Worm (Caenorhabditis elegans) whole organism, young adult: Measurements from ENCODE around the gene srz-32.

ENCODE experiments used
- B0019.2 ChIP-seq: fragments of 200-800 bp; sonication (Bioruptor generic); conservative IDR thresholded peaks from 2 replicates; pipeline ENCODE4 v1.3.6; 2022; ENCODE audit warnings: missing genetic modification reagents, missing genetic modification characterization, missing compliant biosample characterization
- B0261.1 ChIP-seq: sonication (generic microtip); optimal IDR thresholded peaks from 2 replicates; lab custom pipeline; 2016; ENCODE audit warnings: mild to moderate bottlenecking, missing genetic modification characterization, moderate library complexity, missing compliant biosample characterization
- F23B12.7 ChIP-seq: sonication (generic microtip); optimal IDR thresholded peaks from 2 replicates; lab custom pipeline; 2017; ENCODE audit warnings: missing genetic modification characterization, mild to moderate bottlenecking, missing compliant biosample characterization, antibody characterized with exemption, moderate library complexity; ENCODE audit not compliant: insufficient read depth
- F33H1.4 ChIP-seq: fragments of 200-800 bp; sonication (Bioruptor generic); IDR thresholded peaks from 2 replicates; pipeline ENCODE4 v1.3.6; 2022; ENCODE audit warnings: missing genetic modification reagents, missing genetic modification characterization, missing compliant biosample characterization
- F49E8.2 ChIP-seq: sonication (generic microtip); optimal IDR thresholded peaks from 3 replicates; lab custom pipeline; 2017; ENCODE audit warnings: missing genetic modification characterization, mild to moderate bottlenecking, missing compliant biosample characterization, antibody characterized with exemption, moderate library complexity; ENCODE audit not compliant: insufficient read depth
- F57C9.4 ChIP-seq: sonication (generic microtip); optimal IDR thresholded peaks from 2 replicates; lab custom pipeline; 2017; ENCODE audit warnings: mild to moderate bottlenecking, missing genetic modification characterization, missing compliant biosample characterization
- atf-7 ChIP-seq: sonication (generic microtip); optimal IDR thresholded peaks from 2 replicates; lab custom pipeline; 2017; ENCODE audit warnings: mild to moderate bottlenecking, missing genetic modification characterization, missing compliant biosample characterization
- ceh-27 ChIP-seq: fragments of 200-800 bp; sonication (Bioruptor generic); optimal IDR thresholded peaks from 2 replicates; lab custom pipeline; 2018; ENCODE audit warnings: mild to moderate bottlenecking, missing genetic modification characterization, moderate library complexity, missing compliant biosample characterization
- dpl-1 ChIP-seq: fragments of 150-350 bp; optimal IDR thresholded peaks from 2 replicates; lab custom pipeline; 2014; ENCODE audit warnings: missing biosample characterization, missing genetic modification reagents, missing genetic modification characterization
- efl-1 ChIP-seq: fragments of 150-350 bp; optimal IDR thresholded peaks from 2 replicates; lab custom pipeline; 2014; ENCODE audit warnings: missing biosample characterization, missing genetic modification reagents, missing genetic modification characterization
- hmg-20 ChIP-seq: fragments of 200-800 bp; sonication (Bioruptor generic); IDR thresholded peaks from 2 replicates; pipeline ENCODE4 v1.3.6; 2022; ENCODE audit warnings: missing genetic modification reagents, missing genetic modification characterization, missing compliant biosample characterization
- lir-1 ChIP-seq: fragments of 200-800 bp; sonication (Bioruptor generic); conservative IDR thresholded peaks from 2 replicates; pipeline ENCODE4 v1.3.6; 2022; ENCODE audit warnings: missing genetic modification reagents, missing genetic modification characterization, missing compliant biosample characterization
- mcd-1 ChIP-seq: fragments of 200-800 bp; sonication (Bioruptor generic); IDR thresholded peaks from 2 replicates; pipeline ENCODE4 v1.3.6; 2022; ENCODE audit warnings: missing genetic modification reagents, missing genetic modification characterization, missing compliant biosample characterization
- rpc-1 ChIP-seq, 2 experiments: fragments of 150-350 bp in 1 of 2; sonication (generic microtip) in 1 of 2; optimal IDR thresholded peaks; 2 replicates each; lab custom pipeline; 2014 to 2018; ENCODE audit warnings: missing biosample characterization in 1 of 2, missing genetic modification characterization in 1 of 2, missing genetic modification reagents in 1 of 2, missing genotype in 1 of 2
- sea-2 ChIP-seq: fragments of 200-800 bp; sonication (Bioruptor generic); IDR thresholded peaks from 2 replicates; pipeline ENCODE4 v1.3.6; 2022; ENCODE audit warnings: missing genetic modification characterization, missing compliant biosample characterization
- snpc-1.3 ChIP-seq: sonication (generic microtip); optimal IDR thresholded peaks from 2 replicates; lab custom pipeline; 2017; ENCODE audit warnings: missing genetic modification characterization, mild to moderate bottlenecking, missing compliant biosample characterization, antibody characterized with exemption, moderate library complexity, missing genotype, missing genetic modification reagents; ENCODE audit not compliant: insufficient read depth
- sptf-2 ChIP-seq: fragments of 200-800 bp; sonication (Bioruptor generic); optimal IDR thresholded peaks from 2 replicates; lab custom pipeline; 2018; ENCODE audit warnings: mild to moderate bottlenecking, missing genetic modification characterization, missing compliant biosample characterization
- tbx-9 ChIP-seq: sonication (generic microtip); optimal IDR thresholded peaks from 2 replicates; lab custom pipeline; 2016; ENCODE audit warnings: borderline replicate concordance, missing genetic modification characterization, inconsistent platforms, missing compliant biosample characterization
- tlf-1 ChIP-seq: fragments of 200-800 bp; sonication (Bioruptor generic); optimal IDR thresholded peaks from 2 replicates; lab custom pipeline; 2018; ENCODE audit warnings: mild to moderate bottlenecking, missing genetic modification characterization, missing compliant biosample characterization
- xnd-1 ChIP-seq: sonication (generic microtip); optimal IDR thresholded peaks from 2 replicates; lab custom pipeline; 2016; ENCODE audit warnings: missing genotype, missing genetic modification reagents, missing genetic modification characterization, missing compliant biosample characterization
- ztf-22 ChIP-seq: fragments of 200-800 bp; sonication (Bioruptor generic); optimal IDR thresholded peaks from 2 replicates; lab custom pipeline; 2018; ENCODE audit warnings: mild to moderate bottlenecking, missing genetic modification characterization, moderate library complexity, missing compliant biosample characterization
- ztf-6 ChIP-seq: fragments of 200-800 bp; sonication (Bioruptor generic); IDR thresholded peaks from 2 replicates; pipeline ENCODE4 v1.3.6; 2022; ENCODE audit warnings: missing genetic modification reagents, missing genetic modification characterization, missing compliant biosample characterization

The srz-32 gene

DNA sequence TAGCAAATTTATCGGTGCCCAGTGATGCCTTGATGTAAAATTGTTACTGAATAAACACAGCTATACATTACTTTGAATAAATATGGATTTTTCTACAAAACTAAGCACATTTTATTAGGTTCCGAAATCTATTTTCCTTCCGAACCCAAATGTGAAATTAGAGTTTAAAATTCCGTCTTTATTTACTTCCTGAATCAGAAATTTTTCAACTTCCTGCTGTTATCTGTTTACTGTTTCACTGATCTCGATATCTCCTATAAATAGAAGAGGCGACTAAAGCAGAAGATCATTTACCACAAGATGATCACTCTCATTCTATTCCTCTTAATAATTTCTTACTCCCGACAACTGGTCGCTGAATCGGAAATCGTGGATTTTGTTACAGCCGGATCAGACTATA, 33.6 kb downstream of the srz-32 start, which contains the start of gene F58E2.2:
F58E2.2 (plus strand) TSS at position 301 of the 400 bp plus-strand sequence.
- TF ChIP-seq rpc-1 (optimal IDR thresholded peaks at IDR 0.05; lab: Kevin White, UChicago) (no peak), rpc-1 (tag; optimal IDR thresholded peaks at IDR 0.05; lab: Kevin White, UChicago) (no peak)
- TF ChIP-seq, all 124 proteins: peak for 0

DNA sequence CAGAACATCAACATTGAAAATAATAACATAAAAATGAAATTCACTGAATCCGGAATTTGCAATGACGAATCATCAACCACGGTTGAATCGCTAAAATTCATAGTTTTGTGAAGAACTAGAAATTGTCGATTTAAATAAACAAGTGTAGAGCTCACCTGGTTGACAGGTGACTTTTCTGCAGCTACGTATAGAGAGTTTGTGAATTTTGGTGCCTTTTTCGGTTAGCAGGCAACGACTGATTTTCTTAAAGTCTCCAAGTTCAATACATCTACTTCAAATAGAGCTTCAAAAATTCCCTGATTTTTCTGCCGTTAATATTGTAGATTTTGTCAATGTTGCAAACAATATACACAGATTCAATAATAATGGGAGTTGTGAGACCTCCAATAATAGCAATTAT, 41.0 kb downstream of the srz-32 start, which contains the start of gene srz-69:
srz-69 (minus strand) TSS at position 101 of the 400 bp plus-strand sequence.
- no peak for TF ChIP-seq efl-1 (GFP tag; lab: Kevin White, UChicago)
- TF ChIP-seq mcd-1 (GFP tag; lab: Robert Waterston, UW) = no peak
- no peak for TF ChIP-seq B0019.2

- TF ChIP-seq F23B12.7 (tag; lab: Kevin White, UChicago) (no peak), snpc-1.3 (tag; lab: Kevin White, UChicago) (no peak)
- TF ChIP-seq, all 124 proteins: peak for 0
These were observed 42.8 kb downstream of the srz-32 start, which contains the start of the genes srz-70 and C09G12.5 for ce11 chrIV:3478911-3479385. srz-70 (minus strand) TSS chrIV:3479011. C09G12.5 (plus strand) TSS chrIV:3479335.

- TF ChIP-seq sea-2 (GFP tag; lab: Robert Waterston, UW) = no peak
- no peak for TF ChIP-seq ztf-22 (GFP tag; lab: Kevin White, UChicago)
- TF ChIP-seq xnd-1 = no peak
- TF ChIP-seq tbx-9 (tag; lab: Kevin White, UChicago) = no peak
- TF ChIP-seq atf-7 (tag; lab: Kevin White, UChicago) = no peak
- no peak for TF ChIP-seq B0261.1
- TF ChIP-seq snpc-1.3 (tag; lab: Kevin White, UChicago) = no peak
- TF ChIP-seq rpc-1 (optimal IDR thresholded peaks at IDR 0.05; lab: Kevin White, UChicago) = no peak
- TF ChIP-seq rpc-1 (tag; optimal IDR thresholded peaks at IDR 0.05; lab: Kevin White, UChicago) = no peak
- no peak for TF ChIP-seq ceh-27 (GFP tag; lab: Kevin White, UChicago)
These were observed 45.6 kb downstream of the srz-32 start, which contains the start of gene srz-37 for ce11 chrIV:3481760-3482159. srz-37 (minus strand) TSS chrIV:3481860.

DNA sequence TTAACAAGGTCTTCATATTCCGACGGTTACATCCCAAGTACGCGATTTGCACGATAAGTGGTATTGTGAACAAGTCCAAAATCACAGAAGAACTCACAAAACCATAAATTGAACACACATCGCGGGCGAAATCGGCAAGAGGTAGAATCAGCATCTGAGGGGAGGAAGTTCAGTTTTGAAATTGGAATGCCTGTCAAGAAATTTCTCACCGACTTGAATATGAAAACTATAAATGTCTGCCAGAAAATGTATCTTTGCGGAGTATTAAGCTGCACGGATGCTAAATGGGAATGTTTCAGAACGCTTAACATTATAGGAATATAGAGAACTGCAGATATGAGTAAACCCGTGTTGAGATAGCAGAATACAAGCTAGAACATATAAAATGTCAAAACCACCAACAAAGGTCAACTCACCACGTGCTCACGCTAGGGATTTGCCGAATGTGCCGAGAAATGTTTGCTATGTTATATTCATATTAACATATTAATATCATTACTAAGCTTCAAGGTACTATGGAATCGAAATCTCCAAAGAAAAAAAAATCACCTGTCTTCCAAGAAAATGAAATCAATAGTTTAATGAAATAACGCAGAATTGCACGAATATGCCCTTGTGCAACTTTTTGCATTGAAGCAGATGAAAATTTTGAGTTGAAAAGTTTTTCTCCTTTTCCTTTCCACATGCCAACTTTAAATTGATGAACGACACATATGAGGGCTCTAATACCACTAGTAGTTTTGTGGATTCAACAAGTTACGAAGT, 46.3 kb downstream of the srz-32 start, which contains the start of gene srz-82:
srz-82 (plus strand) TSS at position 701 of the 765 bp plus-strand sequence.
- TF ChIP-seq lir-1 (GFP tag; lab: Robert Waterston, UW) (no peak), ztf-6 (GFP tag; lab: Robert Waterston, UW) (no peak), tlf-1 (GFP tag; lab: Kevin White, UChicago) (no peak), F49E8.2 (no peak), F33H1.4 (GFP tag; lab: Robert Waterston, UW) (no peak), hmg-20 (GFP tag; lab: Robert Waterston, UW) (no peak), dpl-1 (GFP tag; lab: Kevin White, UChicago) (no peak), F57C9.4 (tag; lab: Kevin White, UChicago) (no peak), sea-2 (GFP tag; lab: Robert Waterston, UW) (no peak), xnd-1 (no peak), sptf-2 (no peak)
